Worm (Caenorhabditis elegans) whole organism, L3 larva: Measurements from ENCODE around the gene sdhb-1.

Experiments used
- R02D3.7 ChIP-seq: fragments of 150-350 bp; optimal IDR thresholded peaks from 2 replicates; lab custom pipeline; 2014; ENCODE audit warnings: missing biosample characterization, missing genetic modification characterization
- ama-1 ChIP-seq: fragments of 150-350 bp; optimal IDR thresholded peaks from 2 replicates; lab custom pipeline; 2018
- ceh-28 ChIP-seq: fragments of 150-350 bp; optimal IDR thresholded peaks from 2 replicates; lab custom pipeline; 2014; ENCODE audit warnings: missing biosample characterization, missing genetic modification reagents, missing genetic modification characterization
- fos-1 ChIP-seq: fragments of 150-350 bp; optimal IDR thresholded peaks from 2 replicates; lab custom pipeline; 2014; ENCODE audit warnings: missing biosample characterization, missing genetic modification characterization
- lsy-12 ChIP-seq: sonication (generic microtip); optimal IDR thresholded peaks from 2 replicates; lab custom pipeline; 2016; ENCODE audit warnings: mild to moderate bottlenecking, missing genetic modification characterization, missing compliant biosample characterization
- nhr-28 ChIP-seq: fragments of 150-350 bp; optimal IDR thresholded peaks from 2 replicates; lab custom pipeline; 2014; ENCODE audit warnings: missing biosample characterization, missing genetic modification characterization
- nhr-67 ChIP-seq: fragments of 150-350 bp; optimal IDR thresholded peaks from 2 replicates; lab custom pipeline; 2014; ENCODE audit warnings: missing biosample characterization, missing genetic modification characterization
- nhr-77 ChIP-seq: fragments of 150-350 bp; optimal IDR thresholded peaks from 2 replicates; lab custom pipeline; 2014; ENCODE audit warnings: missing biosample characterization, missing genetic modification characterization
- pha-4 ChIP-seq: fragments of 150-350 bp; optimal IDR thresholded peaks from 2 replicates; lab custom pipeline; 2014; ENCODE audit warnings: missing biosample characterization, missing genetic modification reagents, missing genetic modification characterization
- pqm-1 ChIP-seq: fragments of 150-350 bp; optimal IDR thresholded peaks from 2 replicates; lab custom pipeline; 2017; ENCODE audit warnings: missing biosample characterization, missing genetic modification characterization, inconsistent platforms
- skn-1 ChIP-seq: fragments of 150-350 bp; optimal IDR thresholded peaks from 2 replicates; lab custom pipeline; 2014; ENCODE audit warnings: missing biosample characterization, missing genetic modification characterization
- unc-62 ChIP-seq: fragments of 150-350 bp; sonication (generic microtip); optimal IDR thresholded peaks from 4 replicates; lab custom pipeline; 2014; ENCODE audit warnings: missing biosample characterization, missing genetic modification reagents, missing genetic modification characterization
- ztf-11 ChIP-seq: fragments of 150-350 bp; optimal IDR thresholded peaks from 2 replicates; lab custom pipeline; 2014; ENCODE audit warnings: missing biosample characterization, missing genetic modification characterization

DNA sequence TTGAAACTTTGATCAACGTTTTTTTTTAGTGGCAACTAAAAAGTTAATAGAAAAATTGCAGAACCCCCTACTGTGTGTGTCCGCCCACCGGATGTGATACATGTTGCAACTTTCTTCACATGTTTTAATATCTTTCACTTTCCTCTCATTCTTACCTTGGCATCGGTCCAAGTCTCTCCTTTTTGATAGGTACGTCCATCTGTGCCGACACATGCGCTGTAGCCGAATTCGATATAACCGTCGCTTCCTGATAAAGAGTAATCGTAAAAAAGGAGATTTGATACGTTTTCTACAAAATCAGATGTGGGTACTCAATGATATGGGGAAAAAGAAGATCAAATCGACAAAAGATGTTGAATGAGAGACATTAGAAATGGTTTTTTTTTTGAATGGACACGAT, 7.4 kb downstream of the sdhb-1 start:
- TF ChIP-seq nhr-77 (tag; lab: Kevin White, UChicago): no peak
- TF ChIP-seq unc-62 (GFP tag; lab: Kevin White, UChicago): no peak
- TF ChIP-seq ama-1 (lab: Kevin White, UChicago): no peak
- no peak for TF ChIP-seq R02D3.7 (tag; lab: Kevin White, UChicago)
- TF ChIP-seq pqm-1 (tag; lab: Kevin White, UChicago): no peak
- no peak for TF ChIP-seq pha-4 (tag; lab: Kevin White, UChicago)
- no peak for TF ChIP-seq ceh-28 (tag; lab: Kevin White, UChicago)
- TF ChIP-seq skn-1 (tag; lab: Kevin White, UChicago): no peak
- no peak for TF ChIP-seq nhr-67 (tag; lab: Kevin White, UChicago)
- TF ChIP-seq lsy-12: no peak
- no peak for TF ChIP-seq nhr-28
- TF ChIP-seq fos-1: no peak
- no peak for TF ChIP-seq ztf-11
